Worm (Caenorhabditis elegans): ENCODE measurements around the gene sru-15.

DNA sequence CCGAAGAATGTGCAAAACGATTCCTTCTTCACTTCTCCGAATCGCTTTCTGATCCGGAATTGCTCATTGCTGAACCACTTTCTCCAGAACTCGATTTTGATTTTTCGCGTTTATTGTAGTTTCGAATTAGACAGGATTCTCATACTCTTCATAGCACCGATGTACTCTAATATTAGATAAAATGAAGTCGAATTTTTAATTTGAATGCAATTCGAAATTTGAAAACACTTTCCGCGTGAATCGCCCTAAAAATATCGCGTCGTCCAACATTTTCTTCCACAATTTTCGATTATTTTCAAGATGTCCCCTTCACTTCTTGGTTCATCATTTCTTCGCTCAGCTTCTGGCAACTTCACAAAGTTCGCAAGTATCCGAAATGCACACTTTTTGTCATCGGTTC, 14.0 kb upstream of the sru-15 start, which contains the start of gene C30H6.8:
- TF ChIP-seq nhr-12 (tag; optimal IDR thresholded peaks at IDR 0.05): no peak
- TF ChIP-seq nhr-76 (tag; optimal IDR thresholded peaks at IDR 0.05): no peak
- TF ChIP-seq snu-23 (GFP tag; optimal IDR thresholded peaks at IDR 0.05): no peak
- TF ChIP-seq lin-15B (tag; optimal IDR thresholded peaks at IDR 0.05): no peak
- TF ChIP-seq efl-1 (optimal IDR thresholded peaks at IDR 0.05): no peak
- TF ChIP-seq efl-1 (GFP tag; optimal IDR thresholded peaks at IDR 0.05 in 1 of 2): no peak
- no peak for TF ChIP-seq elt-3 (tag; optimal IDR thresholded peaks at IDR 0.05)
- no peak for TF ChIP-seq dsc-1 (tag; optimal IDR thresholded peaks at IDR 0.05)
- TF ChIP-seq zag-1 (tag; optimal IDR thresholded peaks at IDR 0.05): no peak
- no peak for TF ChIP-seq jun-1 (tag; optimal IDR thresholded peaks at IDR 0.05)
- no peak for TF ChIP-seq lin-13 (GFP tag; optimal IDR thresholded peaks at IDR 0.05)
- no peak for TF ChIP-seq ets-5 (GFP tag; IDR thresholded peaks at IDR 0.05)
- no peak for TF ChIP-seq snpc-4 (tag; optimal IDR thresholded peaks at IDR 0.05)
- no peak for TF ChIP-seq xbp-1 (tag; optimal IDR thresholded peaks at IDR 0.05)
- TF ChIP-seq nhr-28 (tag; optimal IDR thresholded peaks at IDR 0.05): no peak
